Fruit fly (Drosophila melanogaster): ENCODE data around the gene CG13599.

dm6 chr3R:23928950-23929602 is 2.4 kb upstream of the CG13599 start, which contains the start of the genes CG43998, CG43999 and CG31142:
- no peak for TF ChIP-seq Mio (GFP tag; optimal IDR thresholded peaks at IDR 0.05)
- no peak for TF ChIP-seq Sp1 (GFP tag; optimal IDR thresholded peaks at IDR 0.05)
- TF ChIP-seq br (GFP tag; optimal IDR thresholded peaks at IDR 0.05): no peak
